Worm (Caenorhabditis elegans): ENCODE data around the gene clec-213.

DNA sequence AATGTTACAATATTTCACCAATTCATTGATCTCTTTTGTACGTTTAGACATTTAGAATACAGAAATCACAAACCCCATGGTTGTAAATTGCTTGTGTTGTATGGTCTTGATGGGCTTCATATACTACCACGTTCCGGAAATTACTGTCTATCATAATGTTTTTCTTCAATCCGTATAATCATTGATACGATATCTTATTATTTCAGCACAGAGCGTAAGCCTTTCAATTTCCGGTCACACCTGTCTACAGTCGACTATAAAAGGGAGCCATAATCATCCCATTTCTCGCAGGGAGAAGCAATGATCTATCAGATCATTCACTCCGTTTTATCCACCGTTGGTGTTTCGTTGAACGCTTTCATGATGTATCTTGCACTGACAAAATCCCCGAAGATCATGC is 24.5 kb downstream of the clec-213 start, which contains the start of gene srd-30:
- TF ChIP-seq him-1 (tag; optimal IDR thresholded peaks at IDR 0.05) (no peak), dao-5 (tag; optimal IDR thresholded peaks at IDR 0.05) (no peak), W03F9.2 (tag; optimal IDR thresholded peaks at IDR 0.05) (no peak)
